Worm (Caenorhabditis elegans) whole organism, L1 larva: ENCODE measurements around the gene nhr-167.

ENCODE experiments used
- C04F5.9 ChIP-seq: sonication (generic microtip); optimal IDR thresholded peaks from 2 replicates; lab custom pipeline; 2016; ENCODE audit warnings: missing genetic modification characterization, missing compliant biosample characterization
- aha-1 ChIP-seq: fragments of 150-350 bp; optimal IDR thresholded peaks from 2 replicates; lab custom pipeline; 2014; ENCODE audit warnings: missing biosample characterization, missing genetic modification characterization
- aly-2 ChIP-seq: fragments of 150-350 bp; optimal IDR thresholded peaks from 2 replicates; lab custom pipeline; 2014; ENCODE audit warnings: missing biosample characterization, missing genetic modification characterization
- blmp-1 ChIP-seq: fragments of 150-350 bp; optimal IDR thresholded peaks from 2 replicates; lab custom pipeline; 2014; ENCODE audit warnings: missing biosample characterization, missing genetic modification characterization
- ceh-8 ChIP-seq: fragments of 200-800 bp; sonication (Bioruptor generic); optimal IDR thresholded peaks from 2 replicates; lab custom pipeline; 2018; ENCODE audit warnings: mild to moderate bottlenecking, missing genetic modification characterization, moderate library complexity, missing compliant biosample characterization
- ceh-82 ChIP-seq, 3 experiments: fragments of 150-350 bp in 1 of 3; sonication (generic microtip) in 2 of 3; optimal IDR thresholded peaks; 2 replicates each; lab custom pipeline; 2014 to 2017; ENCODE audit warnings: missing biosample characterization in 3 of 3, missing genetic modification characterization in 3 of 3
- ceh-90 ChIP-seq: sonication (generic microtip); optimal IDR thresholded peaks from 2 replicates; lab custom pipeline; 2016; ENCODE audit warnings: missing genetic modification characterization, missing compliant biosample characterization
- ces-1 ChIP-seq: fragments of 150-350 bp; optimal IDR thresholded peaks from 2 replicates; lab custom pipeline; 2014; ENCODE audit warnings: missing biosample characterization, missing genetic modification reagents, missing genetic modification characterization
- efl-1 ChIP-seq, 4 experiments: fragments of 150-350 bp; optimal IDR thresholded peaks in 3 of 4; peaks in 1 of 4; 1 replicate in 1 of 4; 2 replicates in 3 of 4; lab custom pipeline; 2014; ENCODE audit warnings: missing biosample characterization in 2 of 4, missing genetic modification characterization in 2 of 4, missing genetic modification reagents in 2 of 4
- egl-13 ChIP-seq: sonication (generic microtip); optimal IDR thresholded peaks from 2 replicates; lab custom pipeline; 2016; ENCODE audit warnings: missing genotype, missing genetic modification reagents, missing genetic modification characterization, missing compliant biosample characterization
- egl-27 ChIP-seq, 2 experiments: fragments of 150-350 bp in 1 of 2; sonication (generic microtip); optimal IDR thresholded peaks; 3 replicates each; lab custom pipeline; 2017 to 2018; ENCODE audit warnings: missing biosample characterization in 2 of 2, missing genetic modification characterization in 2 of 2, missing genetic modification reagents in 2 of 2
- elt-3 ChIP-seq, 6 experiments: fragments of 150-350 bp in 1 of 6; sonication (generic microtip); optimal IDR thresholded peaks; 2 replicates each; lab custom pipeline; 2017 to 2018; ENCODE audit warnings: missing biosample characterization in 6 of 6, missing genetic modification characterization in 6 of 6, inconsistent platforms in 1 of 6
- ets-5 ChIP-seq: fragments of 200-800 bp; sonication (Bioruptor generic); IDR thresholded peaks from 2 replicates; pipeline ENCODE4 v1.3.6; 2022; ENCODE audit warnings: missing genetic modification characterization, missing compliant biosample characterization
- fkh-10 ChIP-seq: sonication (generic microtip); optimal IDR thresholded peaks from 2 replicates; lab custom pipeline; 2017; ENCODE audit warnings: missing biosample characterization, missing genetic modification reagents, missing genetic modification characterization
- fkh-4 ChIP-seq: sonication (generic microtip); optimal IDR thresholded peaks from 2 replicates; lab custom pipeline; 2016; ENCODE audit warnings: missing compliant biosample characterization, missing genetic modification characterization, borderline replicate concordance
- fkh-8 ChIP-seq: sonication (generic microtip); optimal IDR thresholded peaks from 2 replicates; lab custom pipeline; 2016; ENCODE audit warnings: mild to moderate bottlenecking, missing genetic modification characterization, missing compliant biosample characterization
- grh-1 ChIP-seq: fragments of 200-800 bp; sonication (Bioruptor generic); IDR thresholded peaks from 2 replicates; pipeline ENCODE4 v1.3.6; 2022; ENCODE audit warnings: missing genetic modification reagents, missing genetic modification characterization, missing compliant biosample characterization
- hlh-4 ChIP-seq: sonication (generic microtip); optimal IDR thresholded peaks from 2 replicates; lab custom pipeline; 2016; ENCODE audit warnings: mild to moderate bottlenecking, missing genetic modification characterization, missing compliant biosample characterization
- irx-1 ChIP-seq: sonication (generic microtip); optimal IDR thresholded peaks from 2 replicates; lab custom pipeline; 2016; ENCODE audit warnings: missing genetic modification characterization, missing compliant biosample characterization
- isw-1 ChIP-seq: fragments of 200-800 bp; sonication (Bioruptor generic); IDR thresholded peaks from 2 replicates; pipeline ENCODE4 v1.3.6; 2022; ENCODE audit warnings: missing genetic modification characterization, missing compliant biosample characterization
- jun-1 ChIP-seq: fragments of 150-350 bp; optimal IDR thresholded peaks from 2 replicates; lab custom pipeline; 2014; ENCODE audit warnings: missing biosample characterization, missing genetic modification reagents, missing genetic modification characterization
- lin-14 ChIP-seq: fragments of 200-800 bp; sonication (Bioruptor generic); optimal IDR thresholded peaks from 2 replicates; lab custom pipeline; 2018; ENCODE audit warnings: mild to moderate bottlenecking, missing genetic modification characterization, moderate library complexity, missing compliant biosample characterization
- lin-35 ChIP-seq, 2 experiments: fragments of 150-350 bp; optimal IDR thresholded peaks; 2 replicates each; lab custom pipeline; 2014; ENCODE audit warnings: missing biosample characterization in 2 of 2, missing genetic modification characterization in 2 of 2, missing genetic modification reagents in 2 of 2
- lin-39 ChIP-seq: fragments of 150-350 bp; optimal IDR thresholded peaks from 2 replicates; lab custom pipeline; 2014; ENCODE audit warnings: missing biosample characterization, missing genetic modification reagents, missing genetic modification characterization
- lir-3 ChIP-seq: sonication (generic microtip); optimal IDR thresholded peaks from 2 replicates; lab custom pipeline; 2016; ENCODE audit warnings: mild to moderate bottlenecking, missing genetic modification characterization, moderate library complexity, missing compliant biosample characterization; ENCODE audit not compliant: poor library complexity
- mab-9 ChIP-seq: fragments of 200-800 bp; sonication (Bioruptor generic); IDR thresholded peaks from 2 replicates; pipeline ENCODE4 v1.3.6; 2022; ENCODE audit warnings: missing genetic modification reagents, missing genetic modification characterization, missing compliant biosample characterization
- nhr-12 ChIP-seq: sonication (generic microtip); optimal IDR thresholded peaks from 2 replicates; lab custom pipeline; 2017; ENCODE audit warnings: missing biosample characterization, missing genetic modification characterization
- nhr-19 ChIP-seq: fragments of 200-800 bp; sonication (Bioruptor generic); conservative IDR thresholded peaks from 2 replicates; pipeline ENCODE4 v1.3.6; 2022; ENCODE audit warnings: missing genetic modification characterization, missing compliant biosample characterization
- nhr-20 ChIP-seq: sonication (generic microtip); optimal IDR thresholded peaks from 2 replicates; lab custom pipeline; 2016; ENCODE audit warnings: mild to moderate bottlenecking, missing genetic modification characterization, missing compliant biosample characterization
- nhr-237 ChIP-seq: fragments of 150-350 bp; optimal IDR thresholded peaks from 2 replicates; lab custom pipeline; 2014; ENCODE audit warnings: missing biosample characterization, missing genetic modification characterization
- nhr-28 ChIP-seq: fragments of 150-350 bp; optimal IDR thresholded peaks from 2 replicates; lab custom pipeline; 2014; ENCODE audit warnings: missing biosample characterization, missing genetic modification characterization
- nhr-71 ChIP-seq: sonication (generic microtip); optimal IDR thresholded peaks from 2 replicates; lab custom pipeline; 2016; ENCODE audit warnings: mild to moderate bottlenecking, missing genetic modification characterization, moderate library complexity, missing compliant biosample characterization
- nhr-76 ChIP-seq: sonication (generic microtip); optimal IDR thresholded peaks from 2 replicates; lab custom pipeline; 2017; ENCODE audit warnings: missing biosample characterization, missing genetic modification characterization
- nhr-77 ChIP-seq: fragments of 150-350 bp; optimal IDR thresholded peaks from 2 replicates; lab custom pipeline; 2014; ENCODE audit warnings: missing biosample characterization, missing genetic modification characterization
- nhr-85 ChIP-seq: sonication (generic microtip); peaks from one replicate; lab custom pipeline; 2016; ENCODE audit warnings: missing genetic modification characterization, inconsistent platforms, missing compliant biosample characterization
- nhr-90 ChIP-seq: sonication (generic microtip); optimal IDR thresholded peaks from 2 replicates; lab custom pipeline; 2016; ENCODE audit warnings: mild to moderate bottlenecking, missing genetic modification characterization, missing compliant biosample characterization; ENCODE audit not compliant: poor library complexity
- pax-3 ChIP-seq: fragments of 200-800 bp; sonication (Bioruptor generic); optimal IDR thresholded peaks from 2 replicates; lab custom pipeline; 2018; ENCODE audit warnings: mild to moderate bottlenecking, missing genetic modification characterization, moderate library complexity, missing compliant biosample characterization
- pqm-1 ChIP-seq: sonication (generic microtip); optimal IDR thresholded peaks from 3 replicates; lab custom pipeline; 2017; ENCODE audit warnings: missing biosample characterization, missing genetic modification characterization
- rnt-1 ChIP-seq: sonication (generic microtip); optimal IDR thresholded peaks from 2 replicates; lab custom pipeline; 2016; ENCODE audit warnings: mild to moderate bottlenecking, missing genetic modification characterization, moderate library complexity, missing compliant biosample characterization
- skn-1 ChIP-seq: fragments of 150-350 bp; optimal IDR thresholded peaks from 2 replicates; lab custom pipeline; 2014; ENCODE audit warnings: missing biosample characterization, missing genetic modification characterization
- snpc-4 ChIP-seq: fragments of 150-350 bp; optimal IDR thresholded peaks from 2 replicates; lab custom pipeline; 2014; ENCODE audit warnings: missing biosample characterization, missing genetic modification characterization
- snu-23 ChIP-seq: sonication (generic microtip); optimal IDR thresholded peaks from 2 replicates; lab custom pipeline; 2016; ENCODE audit warnings: missing genetic modification characterization, missing compliant biosample characterization
- sox-4 ChIP-seq: sonication (generic microtip); optimal IDR thresholded peaks from 2 replicates; lab custom pipeline; 2016; ENCODE audit warnings: missing genetic modification characterization, missing compliant biosample characterization
- swsn-7 ChIP-seq: sonication (generic microtip); optimal IDR thresholded peaks from 2 replicates; lab custom pipeline; 2016; ENCODE audit warnings: missing genetic modification characterization, missing compliant biosample characterization
- tbx-2 ChIP-seq: sonication (generic microtip); optimal IDR thresholded peaks from 2 replicates; lab custom pipeline; 2016; ENCODE audit warnings: missing genetic modification characterization, missing compliant biosample characterization
- unc-62 ChIP-seq: fragments of 150-350 bp; optimal IDR thresholded peaks from 2 replicates; lab custom pipeline; 2014; ENCODE audit warnings: missing biosample characterization, missing genetic modification reagents, missing genetic modification characterization
- unc-98 ChIP-seq: fragments of 200-800 bp; sonication (Bioruptor generic); IDR thresholded peaks from 2 replicates; pipeline ENCODE4 v1.3.6; 2022; ENCODE audit warnings: missing genetic modification characterization, missing compliant biosample characterization
- vab-15 ChIP-seq: sonication (generic microtip); optimal IDR thresholded peaks from 2 replicates; lab custom pipeline; 2017; ENCODE audit warnings: missing genotype, mild to moderate bottlenecking, missing genetic modification characterization, missing compliant biosample characterization
- xbp-1 ChIP-seq: sonication (generic microtip); optimal IDR thresholded peaks from 2 replicates; lab custom pipeline; 2016; ENCODE audit warnings: missing genetic modification characterization, missing compliant biosample characterization
- zag-1 ChIP-seq: fragments of 150-350 bp; optimal IDR thresholded peaks from 2 replicates; lab custom pipeline; 2014; ENCODE audit warnings: missing biosample characterization, missing genetic modification characterization
- zip-4 ChIP-seq: fragments of 200-800 bp; sonication (Bioruptor generic); optimal IDR thresholded peaks from 2 replicates; lab custom pipeline; 2018; ENCODE audit warnings: mild to moderate bottlenecking, missing genetic modification characterization, moderate library complexity, missing compliant biosample characterization
- ztf-11 ChIP-seq, 2 experiments: sonication (generic microtip); optimal IDR thresholded peaks; 2 replicates each; lab custom pipeline; 2016 to 2017; ENCODE audit warnings: missing genetic modification characterization in 2 of 2, missing biosample characterization in 1 of 2, missing compliant biosample characterization in 1 of 2
- ztf-4 ChIP-seq: fragments of 150-350 bp; optimal IDR thresholded peaks from 2 replicates; lab custom pipeline; 2014; ENCODE audit warnings: missing biosample characterization, missing genetic modification characterization

Gene nhr-167

ce11 chrX:11934933-11935332 is 47.0 kb downstream of the nhr-167 start:
- TF ChIP-seq ztf-4 (tag; lab: Kevin White, UChicago) (no peak), unc-98 (GFP tag; lab: Robert Waterston, UW) (no peak), fkh-10 (GFP tag; lab: Kevin White, UChicago) (peak; percentile 43), skn-1 (peak; percentile 43), grh-1 (no peak; the same call in 1 of the 2 replicates), egl-13 (tag; lab: Kevin White, UChicago) (peak; percentile 6), nhr-90 (tag; lab: Kevin White, UChicago) (peak; percentile 57), nhr-20 (peak; percentile 63), blmp-1 (no peak), ceh-8 (GFP tag; lab: Kevin White, UChicago) (no peak), nhr-28 (tag; lab: Kevin White, UChicago) (no peak), snpc-4 (peak; percentile 13), irx-1 (tag; lab: Kevin White, UChicago) (no peak), nhr-76 (tag; lab: Kevin White, UChicago) (no peak), zip-4 (GFP tag; lab: Kevin White, UChicago) (no peak), swsn-7 (tag; lab: Kevin White, UChicago) (peak; percentile 52), ceh-82 (tag; optimal IDR thresholded peaks at IDR 0.05; lab: Kevin White, UChicago) (peak; percentile 58 to 69 (median 63)), snu-23 (GFP tag; lab: Kevin White, UChicago) (peak; percentile 79), egl-27 (tag; optimal IDR thresholded peaks at IDR 0.05; lab: Kevin White, UChicago) (no peak), ztf-11 (tag; optimal IDR thresholded peaks at IDR 0.05; lab: Kevin White, UChicago) (no peak), nhr-237 (tag; lab: Kevin White, UChicago) (no peak), nhr-19 (GFP tag; lab: Robert Waterston, UW) (peak; percentile 71), nhr-85 (no peak), xbp-1 (peak; percentile 49), lir-3 (tag; lab: Kevin White, UChicago) (peak; percentile 33), jun-1 (tag; lab: Kevin White, UChicago) (peak; percentile 43), nhr-71 (tag; lab: Kevin White, UChicago) (peak; percentile 63), aly-2 (tag; lab: Kevin White, UChicago) (no peak), lin-39 (peak; percentile 0), nhr-77 (peak; percentile 43), zag-1 (tag; lab: Kevin White, UChicago) (no peak), pqm-1 (tag; lab: Kevin White, UChicago) (no peak), fkh-8 (tag; lab: Kevin White, UChicago) (peak; percentile 41), mab-9 (GFP tag; lab: Robert Waterston, UW) (no peak), pax-3 (no peak), vab-15 (no peak), nhr-12 (tag; lab: Kevin White, UChicago) (no peak), aha-1 (tag; lab: Kevin White, UChicago) (no peak), lin-14 (peak; percentile 51), rnt-1 (peak; percentile 67), unc-62 (no peak), ceh-90 (tag; lab: Kevin White, UChicago) (no peak), tbx-2 (tag; lab: Kevin White, UChicago) (peak; percentile 43), isw-1 (GFP tag; lab: Robert Waterston, UW) (no peak), lin-35 (GFP tag; optimal IDR thresholded peaks at IDR 0.05; lab: Kevin White, UChicago) (peak; percentile 24 to 64), hlh-4 (tag; lab: Kevin White, UChicago) (no peak), sox-4 (no peak), ets-5 (GFP tag; lab: Robert Waterston, UW) (no peak), elt-3 (tag; optimal IDR thresholded peaks at IDR 0.05; lab: Kevin White, UChicago) (peak in 1 of 6 experiments; percentile 23), fkh-4 (no peak), efl-1 (optimal IDR thresholded peaks at IDR 0.05; lab: Kevin White, UChicago) (peak; percentile 11 to 24), efl-1 (GFP tag; optimal IDR thresholded peaks at IDR 0.05 in 1 of 2; lab: Kevin White, UChicago) (peak in 1 of 2 experiments; percentile 91), C04F5.9 (no peak), ces-1 (no peak)
